Worm (Caenorhabditis elegans): Measurements from ENCODE around the gene C06H5.12.
A peak's percentile ranks its signal among the peaks of the same experiment; 100 is the strongest.
"Not testable (repeated sequence)": the region's sequence is repeated elsewhere in the genome, so short reads cannot be mapped to it uniquely, and the experiment has no call there.

C06H5.12 gene

ce11 chrV:17865309-17865708 lies 29.3 kb upstream of the C06H5.12 start, which contains the start of gene Y59A8A.8:
Gene Y59A8A.8 (plus strand): TSS chrV:17865609.
- TF ChIP-seq snpc-4 (tag; optimal IDR thresholded peaks at IDR 0.05); mls-2 (tag; optimal IDR thresholded peaks at IDR 0.05); tbx-8 (GFP tag; optimal IDR thresholded peaks at IDR 0.05): not testable (repeated sequence)

ce11 chrV:17870569-17870968 lies 24.0 kb upstream of the C06H5.12 start, which contains the start of gene csn-1:
Gene csn-1 (minus strand): TSS chrV:17870651.
- TF ChIP-seq tbx-8 (GFP tag; optimal IDR thresholded peaks at IDR 0.05) (no peak), snpc-4 (tag; optimal IDR thresholded peaks at IDR 0.05) (no peak), nhr-12 (tag; optimal IDR thresholded peaks at IDR 0.05) (no peak), unc-39 (tag; optimal IDR thresholded peaks at IDR 0.05) (no peak), bed-3 (GFP tag; optimal IDR thresholded peaks at IDR 0.05) (no peak), zip-8 (tag; optimal IDR thresholded peaks at IDR 0.05) (no peak)

- no peak for TF ChIP-seq ham-2 (GFP tag; optimal IDR thresholded peaks at IDR 0.05)
- no peak for TF ChIP-seq lin-32 (GFP tag; optimal IDR thresholded peaks at IDR 0.05)
- TF ChIP-seq pha-4 (tag; optimal IDR thresholded peaks at IDR 0.05) = peak; percentile 5
- TF ChIP-seq M03D4.4 (tag; optimal IDR thresholded peaks at IDR 0.05) = no peak
- TF ChIP-seq ceh-83 (GFP tag; optimal IDR thresholded peaks at IDR 0.05) = no peak
These were observed 23.5 kb upstream of the C06H5.12 start, which contains the start of gene phf-14 for ce11 chrV:17871049-17871448. Gene phf-14 (plus strand): TSS chrV:17871393.

ce11 chrV:17888939-17889338 lies 5.6 kb upstream of the C06H5.12 start, which contains the start of gene C06H5.6:
Gene C06H5.6 (minus strand): TSS chrV:17888984.
- TF ChIP-seq tbx-8 (GFP tag; optimal IDR thresholded peaks at IDR 0.05) (no peak), sem-2 (GFP tag; optimal IDR thresholded peaks at IDR 0.05) (no peak), flh-1 (GFP tag; optimal IDR thresholded peaks at IDR 0.05) (no peak), nhr-76 (tag; optimal IDR thresholded peaks at IDR 0.05) (no peak)

ce11 chrV:17891317-17891716 lies 3.3 kb upstream of the C06H5.12 start:
- TF ChIP-seq nhr-12 (tag; optimal IDR thresholded peaks at IDR 0.05) (no peak), elt-3 (tag; optimal IDR thresholded peaks at IDR 0.05) (no peak), mep-1 (tag; optimal IDR thresholded peaks at IDR 0.05) (no peak), ceh-83 (GFP tag; optimal IDR thresholded peaks at IDR 0.05) (no peak), ceh-39 (tag; optimal IDR thresholded peaks at IDR 0.05) (no peak), ces-1 (GFP tag; optimal IDR thresholded peaks at IDR 0.05) (no peak), unc-39 (tag; optimal IDR thresholded peaks at IDR 0.05) (no peak), zip-8 (tag; optimal IDR thresholded peaks at IDR 0.05) (no peak), cnd-1 (tag; optimal IDR thresholded peaks at IDR 0.05) (no peak), elt-1 (tag; optimal IDR thresholded peaks at IDR 0.05; ENCODE audit: borderline replicate concordance, insufficient read depth) (no peak), nhr-2 (tag; optimal IDR thresholded peaks at IDR 0.05) (no peak), ham-2 (GFP tag; optimal IDR thresholded peaks at IDR 0.05) (no peak), pha-4 (tag; optimal IDR thresholded peaks at IDR 0.05) (no peak), unc-120 (tag; optimal IDR thresholded peaks at IDR 0.05; ENCODE audit: poor library complexity, severe bottlenecking) (no peak), sem-2 (GFP tag; optimal IDR thresholded peaks at IDR 0.05) (no peak)

- not testable (repeated sequence) for TF ChIP-seq sptf-1 (tag; optimal IDR thresholded peaks at IDR 0.05); ham-2 (GFP tag; optimal IDR thresholded peaks at IDR 0.05); ceh-39 (tag; optimal IDR thresholded peaks at IDR 0.05)
These were observed 626 bp upstream of the C06H5.12 start, which contains the start of gene C06H5.11 for ce11 chrV:17893959-17894358. Gene C06H5.11 (minus strand): TSS chrV:17894059.

ce11 chrV:17896736-17897353 lies 2.3 kb downstream of the C06H5.12 start, which contains the start of gene fbxa-156:
Gene fbxa-156 (minus strand): TSS chrV:17896786.
- TF ChIP-seq mls-2 (tag; optimal IDR thresholded peaks at IDR 0.05) (no peak), nhr-76 (tag; optimal IDR thresholded peaks at IDR 0.05) (no peak), M03D4.4 (tag; optimal IDR thresholded peaks at IDR 0.05) (no peak), mep-1 (tag; optimal IDR thresholded peaks at IDR 0.05) (no peak), flh-1 (GFP tag; optimal IDR thresholded peaks at IDR 0.05) (no peak), ceh-43 (GFP tag; optimal IDR thresholded peaks at IDR 0.05) (no peak), lin-32 (GFP tag; optimal IDR thresholded peaks at IDR 0.05) (no peak), unc-120 (tag; optimal IDR thresholded peaks at IDR 0.05; ENCODE audit: poor library complexity, severe bottlenecking) (no peak), ceh-39 (tag; optimal IDR thresholded peaks at IDR 0.05) (no peak), ces-1 (GFP tag; optimal IDR thresholded peaks at IDR 0.05) (no peak), blmp-1 (tag; optimal IDR thresholded peaks at IDR 0.05) (no peak), snpc-4 (tag; optimal IDR thresholded peaks at IDR 0.05) (no peak)

All from whole organism, mixed stage, embryonic.